Worm (Caenorhabditis elegans): ENCODE measurements around the gene srx-113.

Gene srx-113

DNA sequence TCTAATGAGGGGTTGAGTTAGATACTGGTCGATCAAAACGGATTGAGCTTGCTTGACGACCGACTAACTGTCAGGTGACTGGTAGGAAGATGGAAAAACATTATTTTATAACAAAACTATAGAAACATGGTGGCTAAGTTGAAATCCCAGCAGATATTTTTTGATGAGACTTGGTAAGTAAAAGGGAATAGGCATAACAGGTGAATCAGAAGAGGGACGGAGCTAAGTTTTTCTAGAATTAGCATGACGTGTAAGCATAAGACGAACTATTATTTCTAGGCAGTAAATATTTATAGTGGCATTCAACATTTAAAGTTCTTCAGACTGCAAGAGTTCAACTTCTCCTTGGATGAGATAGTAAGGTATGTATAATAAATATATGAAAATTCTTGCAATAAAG lies 12.6 kb upstream of the srx-113 start, which contains the start of gene F56H9.8:
F56H9.8 (plus strand) TSS at position 301 of the 400 bp plus-strand sequence.
- no peak for TF ChIP-seq ceh-36 (tag; optimal IDR thresholded peaks at IDR 0.05)
- no peak for TF ChIP-seq B0310.2 (tag; optimal IDR thresholded peaks at IDR 0.05)
- no peak for TF ChIP-seq tbx-11 (GFP tag; IDR thresholded peaks at IDR 0.05)
- no peak for TF ChIP-seq ceh-13 (GFP tag; optimal IDR thresholded peaks at IDR 0.05)
- no peak for TF ChIP-seq hnd-1 (tag; optimal IDR thresholded peaks at IDR 0.05)
- TF ChIP-seq tbx-37 (GFP tag; conservative IDR thresholded peaks at IDR 0.05): no peak
- no peak for TF ChIP-seq F13C5.2 (tag; optimal IDR thresholded peaks at IDR 0.05)
- no peak for TF ChIP-seq hmbx-1 (tag; optimal IDR thresholded peaks at IDR 0.05)
- no peak for TF ChIP-seq scrt-1 (GFP tag; IDR thresholded peaks at IDR 0.05)
- TF ChIP-seq sea-1 (GFP tag; conservative IDR thresholded peaks at IDR 0.05): no peak
- TF ChIP-seq aly-1 (tag; optimal IDR thresholded peaks at IDR 0.05): no peak
- TF ChIP-seq pes-1 (GFP tag; IDR thresholded peaks at IDR 0.05): no peak
- TF ChIP-seq ets-7 (tag; optimal IDR thresholded peaks at IDR 0.05): no peak
- no peak for TF ChIP-seq flt-1 (GFP tag; IDR thresholded peaks at IDR 0.05)
- no peak for TF ChIP-seq ama-1 (optimal IDR thresholded peaks at IDR 0.05)

DNA sequence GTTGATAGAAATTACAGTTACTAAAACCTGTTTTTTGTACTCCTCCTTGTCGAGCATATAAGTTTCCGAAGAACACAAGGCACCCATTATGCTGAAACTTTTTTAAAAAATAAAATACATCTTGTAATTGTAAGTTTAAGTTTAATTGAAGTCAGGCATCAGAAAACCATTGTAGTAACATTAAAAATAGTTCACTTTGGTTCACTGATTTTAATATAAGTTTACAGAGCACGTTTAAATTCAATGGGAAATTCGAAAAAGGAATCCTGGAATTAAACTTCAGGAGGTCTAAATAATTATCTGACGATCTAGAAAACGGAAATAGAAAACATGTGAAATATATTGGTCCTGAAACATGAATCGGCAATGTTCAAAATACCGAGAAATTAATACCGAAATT lies 8.4 kb upstream of the srx-113 start, which contains the start of gene gpa-8:
gpa-8 (minus strand) TSS at position 101 of the 400 bp plus-strand sequence.
- no peak for TF ChIP-seq sea-1 (GFP tag; conservative IDR thresholded peaks at IDR 0.05)
- TF ChIP-seq hmbx-1 (tag; optimal IDR thresholded peaks at IDR 0.05): no peak
- TF ChIP-seq tra-4 (tag; optimal IDR thresholded peaks at IDR 0.05): no peak

DNA sequence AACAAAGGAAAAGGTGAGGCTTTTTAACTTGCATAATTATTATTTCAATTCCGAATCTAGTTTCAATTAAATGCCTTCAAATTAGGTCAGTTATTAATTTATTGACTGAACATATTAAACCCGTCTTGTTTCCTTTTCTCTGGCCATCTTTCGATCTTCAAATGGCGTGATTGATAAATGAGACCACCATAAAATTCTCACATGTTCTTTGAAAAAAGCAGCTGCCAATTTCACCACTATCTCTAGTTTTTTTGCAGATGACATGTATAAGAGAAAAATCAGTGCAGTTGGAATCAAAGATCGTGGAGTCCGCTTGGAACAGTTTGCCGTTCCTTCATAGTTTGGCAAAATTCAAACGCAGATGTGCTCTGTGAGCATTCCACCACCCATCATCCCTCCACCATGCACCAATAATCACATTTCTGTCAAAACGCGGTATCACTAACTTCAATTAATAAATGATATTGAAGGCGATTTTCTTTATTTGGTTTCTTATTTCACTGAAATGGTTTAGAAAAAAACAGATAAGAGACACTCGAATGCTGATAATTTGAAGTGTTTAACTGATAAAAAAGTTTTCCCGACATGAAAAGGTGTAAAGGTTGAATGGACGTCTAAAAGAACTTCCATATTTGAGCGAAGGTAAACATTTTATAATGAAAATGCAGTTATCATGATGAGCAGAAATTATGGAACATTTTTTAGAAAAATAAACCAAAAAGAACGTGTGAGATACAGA lies 6.0 kb upstream of the srx-113 start:
- no peak for TF ChIP-seq pes-1 (GFP tag; IDR thresholded peaks at IDR 0.05)
- no peak for TF ChIP-seq ets-7 (tag; optimal IDR thresholded peaks at IDR 0.05)

- TF ChIP-seq tbx-37 (GFP tag; conservative IDR thresholded peaks at IDR 0.05) (no peak), hmg-4 (GFP tag; optimal IDR thresholded peaks at IDR 0.05) (no peak), ets-7 (tag; optimal IDR thresholded peaks at IDR 0.05) (no peak)
These were observed 5.3 kb upstream of the srx-113 start, which contains the start of gene F56H9.2 for ce11 chrV:12637238-12637690. Gene F56H9.2 (plus strand): TSS chrV:12637663.

DNA sequence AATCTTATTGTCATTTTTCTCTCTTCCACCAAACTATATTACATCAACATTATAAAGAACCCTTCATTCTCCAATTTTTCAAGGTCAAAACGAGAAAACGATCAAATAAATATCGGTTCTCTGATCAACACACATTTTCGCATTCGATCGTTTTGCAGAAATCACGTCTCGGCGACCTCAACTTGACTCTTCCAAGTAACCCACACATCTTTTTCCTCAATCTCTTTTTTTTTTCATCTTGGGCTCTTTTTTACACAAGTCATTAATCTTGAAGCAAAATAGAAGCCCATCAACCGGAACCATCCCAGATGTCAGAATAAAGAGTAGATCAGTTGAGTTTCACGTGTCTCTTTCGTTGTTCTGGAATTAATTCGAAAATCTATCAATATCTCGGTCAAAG lies 4.3 kb upstream of the srx-113 start:
- no peak for TF ChIP-seq hmg-4 (GFP tag; optimal IDR thresholded peaks at IDR 0.05)
- no peak for TF ChIP-seq hnd-1 (tag; optimal IDR thresholded peaks at IDR 0.05)
- TF ChIP-seq sea-1 (GFP tag; conservative IDR thresholded peaks at IDR 0.05): no peak
- no peak for TF ChIP-seq aly-1 (tag; optimal IDR thresholded peaks at IDR 0.05)
- TF ChIP-seq flt-1 (GFP tag; IDR thresholded peaks at IDR 0.05): no peak
- no peak for TF ChIP-seq pes-1 (GFP tag; IDR thresholded peaks at IDR 0.05)
- no peak for TF ChIP-seq ceh-36 (tag; optimal IDR thresholded peaks at IDR 0.05)
- no peak for TF ChIP-seq hmbx-1 (tag; optimal IDR thresholded peaks at IDR 0.05)
- no peak for TF ChIP-seq tbx-37 (GFP tag; conservative IDR thresholded peaks at IDR 0.05)
- TF ChIP-seq tra-4 (tag; optimal IDR thresholded peaks at IDR 0.05): no peak
- no peak for TF ChIP-seq ets-7 (tag; optimal IDR thresholded peaks at IDR 0.05)
- no peak for TF ChIP-seq B0310.2 (tag; optimal IDR thresholded peaks at IDR 0.05)
- TF ChIP-seq scrt-1 (GFP tag; IDR thresholded peaks at IDR 0.05): no peak
- TF ChIP-seq ceh-13 (GFP tag; optimal IDR thresholded peaks at IDR 0.05): no peak
- TF ChIP-seq ama-1 (optimal IDR thresholded peaks at IDR 0.05): no peak
- TF ChIP-seq F13C5.2 (tag; optimal IDR thresholded peaks at IDR 0.05): no peak
- TF ChIP-seq tbx-11 (GFP tag; IDR thresholded peaks at IDR 0.05): no peak

DNA sequence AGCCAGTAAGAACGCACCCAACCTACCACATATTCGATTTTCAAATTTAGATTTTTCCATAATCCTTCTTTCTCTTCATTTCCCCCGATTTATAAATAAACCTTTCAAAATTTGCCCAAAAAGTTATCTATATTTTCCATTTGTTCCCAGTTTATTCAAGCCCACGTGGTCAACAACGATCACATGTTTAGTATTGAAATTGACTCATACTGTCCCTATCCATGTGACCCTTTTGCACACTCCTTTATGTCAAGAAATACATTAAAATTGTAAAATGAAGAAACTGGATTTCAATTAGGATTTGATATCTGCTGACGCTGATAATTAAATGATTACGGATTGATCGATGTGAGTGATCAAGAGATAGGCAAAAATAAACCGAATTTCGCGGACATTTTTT lies 3.3 kb upstream of the srx-113 start:
- TF ChIP-seq hmbx-1 (tag; optimal IDR thresholded peaks at IDR 0.05) (no peak), pes-1 (GFP tag; IDR thresholded peaks at IDR 0.05) (no peak), tbx-11 (GFP tag; IDR thresholded peaks at IDR 0.05) (no peak), aly-1 (tag; optimal IDR thresholded peaks at IDR 0.05) (no peak), tra-4 (tag; optimal IDR thresholded peaks at IDR 0.05) (no peak)

DNA sequence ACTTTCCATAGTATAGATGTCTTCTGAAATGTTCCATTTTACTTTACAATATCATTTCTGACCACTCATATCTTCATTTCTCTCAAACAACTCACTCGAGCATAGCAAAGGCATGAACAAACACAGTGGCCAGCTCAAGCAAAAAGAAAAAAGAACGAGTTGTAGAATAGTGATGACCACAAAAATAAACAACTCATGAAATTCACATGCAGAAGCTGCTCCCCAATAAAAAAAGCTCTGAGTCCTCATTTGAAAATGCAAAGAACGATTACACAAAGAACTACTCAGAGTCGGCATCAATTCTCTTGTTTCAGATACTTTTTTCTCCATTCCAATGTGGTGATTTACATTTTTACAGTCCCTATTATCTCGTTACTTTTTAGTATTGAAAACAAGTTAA lies 2.8 kb upstream of the srx-113 start:
- no peak for TF ChIP-seq B0310.2 (tag; optimal IDR thresholded peaks at IDR 0.05)
- no peak for TF ChIP-seq hnd-1 (tag; optimal IDR thresholded peaks at IDR 0.05)
- no peak for TF ChIP-seq aly-1 (tag; optimal IDR thresholded peaks at IDR 0.05)
- no peak for TF ChIP-seq F13C5.2 (tag; optimal IDR thresholded peaks at IDR 0.05)
- no peak for TF ChIP-seq flt-1 (GFP tag; IDR thresholded peaks at IDR 0.05)
- TF ChIP-seq pes-1 (GFP tag; IDR thresholded peaks at IDR 0.05): no peak
- TF ChIP-seq tbx-11 (GFP tag; IDR thresholded peaks at IDR 0.05): no peak
- TF ChIP-seq ceh-13 (GFP tag; optimal IDR thresholded peaks at IDR 0.05): no peak
- no peak for TF ChIP-seq hmbx-1 (tag; optimal IDR thresholded peaks at IDR 0.05)
- no peak for TF ChIP-seq ets-7 (tag; optimal IDR thresholded peaks at IDR 0.05)
- no peak for TF ChIP-seq scrt-1 (GFP tag; IDR thresholded peaks at IDR 0.05)
- TF ChIP-seq ama-1 (optimal IDR thresholded peaks at IDR 0.05): no peak
- no peak for TF ChIP-seq tbx-37 (GFP tag; conservative IDR thresholded peaks at IDR 0.05)
- no peak for TF ChIP-seq ceh-36 (tag; optimal IDR thresholded peaks at IDR 0.05)
- TF ChIP-seq sea-1 (GFP tag; conservative IDR thresholded peaks at IDR 0.05): no peak
- no peak for TF ChIP-seq tra-4 (tag; optimal IDR thresholded peaks at IDR 0.05)
- no peak for TF ChIP-seq hmg-4 (GFP tag; optimal IDR thresholded peaks at IDR 0.05)

ce11 chrV:12634050-12634449 lies 2.1 kb upstream of the srx-113 start:
- TF ChIP-seq flt-1 (GFP tag; IDR thresholded peaks at IDR 0.05): no peak
- no peak for TF ChIP-seq tbx-37 (GFP tag; conservative IDR thresholded peaks at IDR 0.05)
- no peak for TF ChIP-seq ama-1 (optimal IDR thresholded peaks at IDR 0.05)
